Worm (Caenorhabditis elegans) whole organism, early embryonic: Measurements from ENCODE around the gene T24H10.1.

Source experiments
- B0310.2 ChIP-seq: sonication (generic microtip); optimal IDR thresholded peaks from 2 replicates; lab custom pipeline; 2016; ENCODE audit warnings: mild to moderate bottlenecking, missing genetic modification characterization, missing compliant biosample characterization
- F13C5.2 ChIP-seq: sonication (generic microtip); optimal IDR thresholded peaks from 2 replicates; lab custom pipeline; 2017; ENCODE audit warnings: mild to moderate bottlenecking, missing genetic modification characterization, inconsistent platforms, missing compliant biosample characterization
- aly-1 ChIP-seq: sonication (generic microtip); optimal IDR thresholded peaks from 2 replicates; lab custom pipeline; 2016; ENCODE audit warnings: missing genetic modification characterization, missing compliant biosample characterization
- ama-1 ChIP-seq: fragments of 150-350 bp; optimal IDR thresholded peaks from 2 replicates; lab custom pipeline; 2014
- ceh-13 ChIP-seq: fragments of 200-800 bp; sonication (Bioruptor generic); optimal IDR thresholded peaks from 2 replicates; lab custom pipeline; 2018; ENCODE audit warnings: mild to moderate bottlenecking, missing genetic modification characterization, missing compliant biosample characterization
- ceh-36 ChIP-seq: sonication (generic microtip); optimal IDR thresholded peaks from 2 replicates; lab custom pipeline; 2016; ENCODE audit warnings: missing genetic modification characterization, inconsistent platforms, missing compliant biosample characterization
- ets-7 ChIP-seq: sonication (generic microtip); optimal IDR thresholded peaks from 2 replicates; lab custom pipeline; 2016; ENCODE audit warnings: missing genotype, missing genetic modification characterization, missing compliant biosample characterization
- flt-1 ChIP-seq: fragments of 200-800 bp; sonication (Bioruptor generic); IDR thresholded peaks from 2 replicates; pipeline ENCODE4 v1.3.6; 2022; ENCODE audit warnings: missing genetic modification characterization, missing compliant biosample characterization
- hmbx-1 ChIP-seq: sonication (generic microtip); optimal IDR thresholded peaks from 2 replicates; lab custom pipeline; 2016; ENCODE audit warnings: mild to moderate bottlenecking, missing genetic modification characterization, missing compliant biosample characterization
- pes-1 ChIP-seq: fragments of 200-800 bp; sonication (Bioruptor generic); IDR thresholded peaks from 2 replicates; pipeline ENCODE4 v1.3.6; 2022; ENCODE audit warnings: missing genetic modification reagents, missing genetic modification characterization, missing compliant biosample characterization
- scrt-1 ChIP-seq: fragments of 200-800 bp; sonication (Bioruptor generic); IDR thresholded peaks from 2 replicates; pipeline ENCODE4 v1.3.6; 2022; ENCODE audit warnings: missing genetic modification characterization, missing compliant biosample characterization
- tbx-11 ChIP-seq: fragments of 200-800 bp; sonication (Bioruptor generic); IDR thresholded peaks from 2 replicates; pipeline ENCODE4 v1.3.6; 2022; ENCODE audit warnings: missing genetic modification characterization, missing compliant biosample characterization
- tbx-37 ChIP-seq: fragments of 200-800 bp; sonication (Bioruptor generic); conservative IDR thresholded peaks from 2 replicates; pipeline ENCODE4 v1.3.6; 2022; ENCODE audit warnings: missing genetic modification reagents, missing genetic modification characterization, missing compliant biosample characterization

DNA sequence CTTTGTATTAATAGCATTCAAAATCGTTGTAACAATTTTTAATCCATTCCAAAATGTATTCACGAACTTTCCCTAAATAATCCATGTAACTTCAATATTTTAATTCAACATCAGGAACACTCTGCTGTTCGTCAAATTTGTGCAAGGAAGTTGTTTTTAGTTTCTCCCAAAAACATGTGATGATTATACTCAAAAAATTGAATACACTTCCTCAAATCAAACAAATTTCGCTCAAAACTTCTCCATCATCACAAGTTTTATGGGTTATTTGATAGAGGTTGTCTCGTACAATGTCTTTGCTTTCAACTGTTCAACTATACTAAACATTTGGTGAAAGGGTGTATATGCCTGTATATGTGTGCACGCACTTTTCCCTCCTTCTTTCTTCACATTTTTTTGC, 25.8 kb downstream of the T24H10.1 start:
- no peak for TF ChIP-seq ama-1 (lab: Kevin White, UChicago)
- TF ChIP-seq flt-1 = no peak
- no peak for TF ChIP-seq hmbx-1 (tag; lab: Kevin White, UChicago)
- TF ChIP-seq ets-7 = no peak
- no peak for TF ChIP-seq aly-1 (tag; lab: Kevin White, UChicago)
- no peak for TF ChIP-seq ceh-13 (GFP tag; lab: Kevin White, UChicago)
- TF ChIP-seq F13C5.2 (tag; lab: Kevin White, UChicago) = no peak
- no peak for TF ChIP-seq ceh-36 (tag; lab: Kevin White, UChicago)
- TF ChIP-seq B0310.2 (tag; lab: Kevin White, UChicago) = no peak
- no peak for TF ChIP-seq tbx-37
- TF ChIP-seq pes-1 = no peak
- no peak for TF ChIP-seq scrt-1 (GFP tag; lab: Robert Waterston, UW)
- no peak for TF ChIP-seq tbx-11 (GFP tag; lab: Robert Waterston, UW)
